Fruit fly (Drosophila melanogaster): ENCODE results near the gene Ir7f.

- no peak for TF ChIP-seq CTCF (optimal IDR thresholded peaks at IDR 0.05)
- TF ChIP-seq CG8478 (optimal IDR thresholded peaks at IDR 0.05): no peak
These were observed 5.1 kb downstream of the Ir7f start, which contains the start of gene Ir7d for dm6 chrX:7878736-7879135.

Data from S2 (cell line).